Worm (Caenorhabditis elegans) whole organism, mixed stage, embryonic: ENCODE measurements around the gene D1022.5.

ENCODE experiments used
- blmp-1 ChIP-seq: fragments of 150-350 bp; optimal IDR thresholded peaks from 2 replicates; lab custom pipeline; 2014; ENCODE audit warnings: missing biosample characterization, missing genetic modification characterization
- ceh-39 ChIP-seq: fragments of 150-350 bp; optimal IDR thresholded peaks from 2 replicates; lab custom pipeline; 2014; ENCODE audit warnings: missing biosample characterization, missing genetic modification characterization
- ceh-83 ChIP-seq: fragments of 200-800 bp; sonication (Bioruptor generic); optimal IDR thresholded peaks from 2 replicates; lab custom pipeline; 2018; ENCODE audit warnings: mild to moderate bottlenecking, missing genetic modification characterization, missing compliant biosample characterization
- ces-1 ChIP-seq: fragments of 150-350 bp; optimal IDR thresholded peaks from 2 replicates; lab custom pipeline; 2014; ENCODE audit warnings: missing biosample characterization, missing genetic modification reagents, missing genetic modification characterization
- elt-3 ChIP-seq: fragments of 150-350 bp; optimal IDR thresholded peaks from 2 replicates; lab custom pipeline; 2014; ENCODE audit warnings: missing biosample characterization, missing genetic modification characterization
- lsy-2 ChIP-seq: fragments of 150-350 bp; optimal IDR thresholded peaks from 2 replicates; lab custom pipeline; 2014; ENCODE audit warnings: missing biosample characterization, missing genetic modification characterization
- nhr-12 ChIP-seq: fragments of 150-350 bp; optimal IDR thresholded peaks from 2 replicates; lab custom pipeline; 2014; ENCODE audit warnings: missing biosample characterization, missing genetic modification characterization
- nhr-237 ChIP-seq: fragments of 150-350 bp; optimal IDR thresholded peaks from 2 replicates; lab custom pipeline; 2014; ENCODE audit warnings: missing biosample characterization, missing genetic modification characterization
- nhr-28 ChIP-seq: fragments of 150-350 bp; optimal IDR thresholded peaks from 2 replicates; lab custom pipeline; 2014; ENCODE audit warnings: missing biosample characterization, missing genetic modification characterization
- nhr-76 ChIP-seq: sonication (generic microtip); optimal IDR thresholded peaks from 2 replicates; lab custom pipeline; 2017; ENCODE audit warnings: missing biosample characterization, missing genetic modification characterization
- snpc-4 ChIP-seq: fragments of 150-350 bp; optimal IDR thresholded peaks from 2 replicates; lab custom pipeline; 2014; ENCODE audit warnings: missing biosample characterization, missing genetic modification characterization
- unc-62 ChIP-seq: fragments of 150-350 bp; optimal IDR thresholded peaks from 2 replicates; lab custom pipeline; 2014; ENCODE audit warnings: missing biosample characterization, missing genetic modification reagents, missing genetic modification characterization

DNA sequence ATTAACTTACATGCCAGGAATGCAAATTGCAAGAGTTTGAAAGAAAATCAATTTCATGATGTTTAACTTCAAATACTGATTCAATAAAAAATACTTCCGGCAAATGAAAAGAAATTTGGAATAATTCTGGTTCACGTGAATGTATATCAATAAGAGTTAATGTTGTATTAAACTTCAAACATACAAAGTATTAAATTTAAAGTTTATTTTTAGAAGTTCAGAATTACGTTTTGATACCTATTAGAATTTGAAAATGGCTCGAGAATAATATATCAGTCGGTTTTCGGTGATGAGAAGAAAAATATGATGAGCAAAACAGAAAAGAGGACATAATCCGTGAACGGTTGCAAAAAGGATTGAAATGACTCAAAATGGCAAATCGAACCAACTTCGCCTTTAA lies 31.0 kb upstream of the D1022.5 start, which contains the start of gene D1022.9:
- TF ChIP-seq ceh-39 = no peak
- no peak for TF ChIP-seq unc-62 (GFP tag; lab: Kevin White, UChicago)
- no peak for TF ChIP-seq nhr-76
- no peak for TF ChIP-seq nhr-12 (tag; lab: Kevin White, UChicago)
- no peak for TF ChIP-seq snpc-4
- no peak for TF ChIP-seq nhr-28
- TF ChIP-seq blmp-1 (tag; lab: Kevin White, UChicago) = no peak
- no peak for TF ChIP-seq ces-1 (GFP tag; lab: Kevin White, UChicago)
- TF ChIP-seq ceh-83 = no peak
- no peak for TF ChIP-seq nhr-237 (tag; lab: Kevin White, UChicago)
- TF ChIP-seq lsy-2 (tag; lab: Kevin White, UChicago) = no peak
- no peak for TF ChIP-seq elt-3
